Fruit fly (Drosophila melanogaster): ENCODE measurements around the gene Pyroxd1.
A peak's percentile ranks its signal among the peaks of the same experiment; 100 is the strongest.

Pyroxd1 gene

DNA sequence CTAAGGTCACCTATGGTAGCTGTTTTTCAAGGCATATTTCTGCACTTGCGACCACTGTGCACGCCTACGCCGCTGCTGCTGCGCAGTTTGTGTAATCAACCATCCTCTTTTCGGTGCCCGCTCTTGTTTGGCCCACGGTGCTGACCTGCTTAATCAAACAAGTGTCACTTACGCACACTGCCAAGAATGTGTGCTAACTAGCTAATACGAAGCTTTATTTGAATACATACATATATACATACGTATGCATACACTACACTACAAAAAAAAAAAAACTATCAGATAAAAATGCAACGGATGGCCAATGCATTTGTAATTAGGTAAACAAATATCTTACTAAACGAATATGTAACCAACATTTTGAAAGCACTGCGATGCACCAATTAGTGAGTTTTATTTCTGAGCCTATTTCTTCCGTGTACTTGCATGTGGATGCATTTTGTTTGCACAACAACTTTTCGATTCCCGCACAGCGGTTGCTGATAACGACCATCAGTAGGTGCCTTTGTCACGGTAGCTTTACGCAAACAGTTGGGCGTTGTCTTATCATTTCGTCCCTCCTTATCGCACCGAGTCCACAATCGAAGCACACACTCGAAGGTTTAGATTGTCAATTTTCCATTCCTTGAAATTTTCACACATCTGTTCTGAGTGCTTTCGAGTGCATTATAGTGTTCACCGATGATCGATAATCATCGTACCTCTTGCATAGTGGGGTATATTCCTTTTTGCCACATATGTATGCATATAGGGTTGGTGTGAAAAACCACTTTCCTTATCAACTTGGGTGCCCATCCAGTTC lies 4.7 kb upstream of the Pyroxd1 start (continued):
- TF ChIP-seq ken (GFP tag; IDR thresholded peaks at IDR 0.05) (peak; percentile 85; the same call in 2 of the 3 replicates), CG2889 (GFP tag; IDR thresholded peaks at IDR 0.05) (peak; percentile 69), ase (GFP tag; IDR thresholded peaks at IDR 0.05) (peak; percentile 82), Bdp1 (GFP tag; optimal IDR thresholded peaks at IDR 0.05) (peak; percentile 72), CG3847 (GFP tag; IDR thresholded peaks at IDR 0.05) (peak; percentile 51), CG4854 (GFP tag; optimal IDR thresholded peaks at IDR 0.05) (peak; percentile 66), CG11504 (tag; optimal IDR thresholded peaks at IDR 0.05) (peak; percentile 86), CG2199 (GFP tag; IDR thresholded peaks at IDR 0.05) (peak; percentile 79; the same call in 1 of the 3 replicates), CG17361 (GFP tag; IDR thresholded peaks at IDR 0.05) (peak; percentile 83), nau (GFP tag; optimal IDR thresholded peaks at IDR 0.05) (peak; percentile 90), CG17328 (GFP tag; IDR thresholded peaks at IDR 0.05) (peak; percentile 92), jumu (GFP tag; optimal IDR thresholded peaks at IDR 0.05) (peak; percentile 76), dmrt99B (tag; optimal IDR thresholded peaks at IDR 0.05) (peak; percentile 88), Doc3 (GFP tag; IDR thresholded peaks at IDR 0.05; ENCODE audit: partially characterized antibody) (no peak), CG15269 (tag; optimal IDR thresholded peaks at IDR 0.05) (peak; percentile 83), CG2116 (GFP tag; optimal IDR thresholded peaks at IDR 0.05) (peak; percentile 56), knrl (GFP tag; IDR thresholded peaks at IDR 0.05; ENCODE audit: partially characterized antibody) (no peak; the same call in 2 of the 3 replicates), GATAe (GFP tag; conservative IDR thresholded peaks at IDR 0.05) (peak; percentile 79), lov (optimal IDR thresholded peaks at IDR 0.05) (no peak), lov (GFP tag; IDR thresholded peaks at IDR 0.05) (peak; percentile 78; the same call in 2 of the 3 replicates), CG8765 (GFP tag; IDR thresholded peaks at IDR 0.05) (peak; percentile 55; the same call in 1 of the 2 replicates), ab (GFP tag; optimal IDR thresholded peaks at IDR 0.05) (no peak), h (optimal IDR thresholded peaks at IDR 0.05) (no peak), CG13424 (tag; optimal IDR thresholded peaks at IDR 0.05) (peak; percentile 84), disco-r (GFP tag; optimal IDR thresholded peaks at IDR 0.05) (peak; percentile 71), croc (GFP tag; conservative IDR thresholded peaks at IDR 0.05) (peak; percentile 82), crol (GFP tag; IDR thresholded peaks at IDR 0.05) (peak; percentile 83), pb (GFP tag; optimal IDR thresholded peaks at IDR 0.05) (peak; percentile 62), Neu2 (GFP tag; optimal IDR thresholded peaks at IDR 0.05; ENCODE audit: borderline replicate concordance) (no peak), vvl (GFP tag; IDR thresholded peaks at IDR 0.05) (peak; percentile 92), CG1792 (GFP tag; optimal IDR thresholded peaks at IDR 0.05) (peak; percentile 43), MBD-R2 (GFP tag; IDR thresholded peaks at IDR 0.05) (peak; percentile 47; the same call in 1 of the 2 replicates), ewg (GFP tag; optimal IDR thresholded peaks at IDR 0.05) (peak; percentile 71), HmgZ (tag; optimal IDR thresholded peaks at IDR 0.05) (peak; percentile 53), Oaz (GFP tag; IDR thresholded peaks at IDR 0.05) (peak; percentile 80), CG17359 (tag; optimal IDR thresholded peaks at IDR 0.05) (peak; percentile 93), ssp (GFP tag; IDR thresholded peaks at IDR 0.05) (peak; percentile 68), ttk (GFP tag; IDR thresholded peaks at IDR 0.05) (peak; percentile 81), CrebB (tag; optimal IDR thresholded peaks at IDR 0.05) (peak; percentile 75), Ets65A (GFP tag) (peak; percentile 91), chif (GFP tag; optimal IDR thresholded peaks at IDR 0.05) (peak; percentile 79 to 86), CG30020 (tag; optimal IDR thresholded peaks at IDR 0.05) (no peak), Hr3 (GFP tag; optimal IDR thresholded peaks at IDR 0.05) (peak; percentile 78), CG1529 (GFP tag; optimal IDR thresholded peaks at IDR 0.05) (peak; percentile 75), CG32772 (GFP tag; IDR thresholded peaks at IDR 0.05) (peak; percentile 85), CG12942 (GFP tag; optimal IDR thresholded peaks at IDR 0.05) (peak; percentile 66), Hr78 (GFP tag; optimal IDR thresholded peaks at IDR 0.05) (peak in 1 of 2 experiments; percentile 97), CG31388 (GFP tag; optimal IDR thresholded peaks at IDR 0.05) (no peak), ftz-f1 (GFP tag; optimal IDR thresholded peaks at IDR 0.05) (peak; percentile 64), stc (GFP tag; IDR thresholded peaks at IDR 0.05) (peak; percentile 92)
